Worm (Caenorhabditis elegans) whole organism, midembryonic: Measurements from ENCODE around the gene fbxb-114.
"Not testable (repeated sequence)": the region's sequence is repeated elsewhere in the genome, so short reads cannot be mapped to it uniquely, and the experiment has no call there.

ENCODE experiments used
- T22C8.4 ChIP-seq: fragments of 200-800 bp; sonication (Bioruptor generic); IDR thresholded peaks from 2 replicates; pipeline ENCODE4 v1.3.6; 2022; ENCODE audit warnings: missing genetic modification characterization, missing compliant biosample characterization
- cog-1 ChIP-seq: sonication (generic microtip); optimal IDR thresholded peaks from 2 replicates; lab custom pipeline; 2016; ENCODE audit warnings: missing genetic modification characterization, missing compliant biosample characterization
- flt-1 ChIP-seq: fragments of 200-800 bp; sonication (Bioruptor generic); IDR thresholded peaks from 2 replicates; pipeline ENCODE4 v1.3.6; 2022; ENCODE audit warnings: missing genetic modification characterization, missing compliant biosample characterization
- klf-2 ChIP-seq: fragments of 200-800 bp; sonication (Bioruptor generic); conservative IDR thresholded peaks from 2 replicates; pipeline ENCODE4 v1.3.6; 2022; ENCODE audit warnings: missing genetic modification reagents, missing genetic modification characterization, missing compliant biosample characterization
- med-1 ChIP-seq: sonication (generic microtip); optimal IDR thresholded peaks from 2 replicates; lab custom pipeline; 2017; ENCODE audit warnings: missing genetic modification characterization, mild to moderate bottlenecking, missing compliant biosample characterization, antibody characterized with exemption, missing genetic modification reagents; ENCODE audit not compliant: insufficient read depth
- ref-1 ChIP-seq: fragments of 200-800 bp; sonication (Bioruptor generic); conservative IDR thresholded peaks from 2 replicates; pipeline ENCODE4 v1.3.6; 2022; ENCODE audit warnings: missing genetic modification reagents, missing genetic modification characterization, missing compliant biosample characterization
- tab-1 ChIP-seq: fragments of 200-800 bp; sonication (Bioruptor generic); IDR thresholded peaks from 2 replicates; pipeline ENCODE4 v1.3.6; 2022; ENCODE audit warnings: missing genetic modification characterization, missing compliant biosample characterization
- ztf-23 ChIP-seq: fragments of 200-800 bp; sonication (Bioruptor generic); IDR thresholded peaks from 2 replicates; pipeline ENCODE4 v1.3.6; 2022; ENCODE audit warnings: missing genetic modification reagents, missing genetic modification characterization, missing compliant biosample characterization
- ztf-29 ChIP-seq: fragments of 200-800 bp; sonication (Bioruptor generic); IDR thresholded peaks from 2 replicates; pipeline ENCODE4 v1.3.6; 2022; ENCODE audit warnings: missing genetic modification reagents, missing genetic modification characterization, missing compliant biosample characterization

The fbxb-114 gene

DNA sequence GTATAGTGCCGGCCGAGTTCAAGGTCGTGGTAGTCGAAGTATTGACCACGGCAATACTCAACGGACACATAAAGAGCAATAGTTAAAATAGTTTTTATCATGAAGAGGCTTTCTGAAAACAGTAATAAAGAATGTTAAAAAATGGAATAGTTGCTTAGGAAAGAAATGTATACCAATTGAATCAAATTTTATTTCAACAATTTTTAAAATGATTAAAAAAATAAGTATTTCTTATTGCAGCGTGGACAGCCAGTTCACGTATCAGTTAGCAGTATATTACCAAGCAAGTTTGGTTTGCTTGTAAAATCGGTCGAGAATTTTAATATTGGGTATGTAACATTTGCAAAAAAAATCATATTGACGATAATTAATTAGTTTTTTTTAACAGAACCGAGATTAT lies 8.0 kb upstream of the fbxb-114 start, which contains the start of gene F39F10.5:
Gene F39F10.5 (minus strand): TSS at position 101 of the 400 bp plus-strand sequence.
- TF ChIP-seq ztf-29 (GFP tag; lab: Robert Waterston, UW); T22C8.4 (GFP tag; lab: Robert Waterston, UW); cog-1 (tag; lab: Kevin White, UChicago): not testable (repeated sequence)

DNA sequence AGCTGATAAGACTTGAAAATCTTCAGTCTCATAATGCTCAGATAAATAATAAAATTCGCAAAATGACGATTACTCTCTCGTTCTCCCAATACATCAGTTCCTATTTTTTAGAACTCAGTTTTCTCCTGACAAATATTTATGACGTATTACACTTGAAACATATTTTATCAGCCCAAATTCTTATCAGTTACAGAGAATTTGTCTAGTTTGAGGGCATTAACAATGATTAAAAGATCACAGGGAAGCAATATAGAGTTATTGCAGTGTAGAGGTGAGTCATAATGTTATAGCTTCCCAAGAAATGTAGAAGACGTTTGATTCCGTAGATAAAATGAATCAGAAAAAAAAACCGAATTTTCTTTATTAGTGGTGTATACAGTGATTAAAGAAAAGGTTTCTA lies 2.2 kb upstream of the fbxb-114 start:
- TF ChIP-seq klf-2 (GFP tag; lab: Robert Waterston, UW) (no peak), med-1 (GFP tag; lab: Kevin White, UChicago) (no peak), ztf-29 (GFP tag; lab: Robert Waterston, UW) (no peak), T22C8.4 (GFP tag; lab: Robert Waterston, UW) (no peak), cog-1 (tag; lab: Kevin White, UChicago) (no peak), ztf-23 (GFP tag; lab: Robert Waterston, UW) (no peak), flt-1 (GFP tag; lab: Robert Waterston, UW) (no peak), tab-1 (GFP tag; lab: Robert Waterston, UW) (no peak)

DNA sequence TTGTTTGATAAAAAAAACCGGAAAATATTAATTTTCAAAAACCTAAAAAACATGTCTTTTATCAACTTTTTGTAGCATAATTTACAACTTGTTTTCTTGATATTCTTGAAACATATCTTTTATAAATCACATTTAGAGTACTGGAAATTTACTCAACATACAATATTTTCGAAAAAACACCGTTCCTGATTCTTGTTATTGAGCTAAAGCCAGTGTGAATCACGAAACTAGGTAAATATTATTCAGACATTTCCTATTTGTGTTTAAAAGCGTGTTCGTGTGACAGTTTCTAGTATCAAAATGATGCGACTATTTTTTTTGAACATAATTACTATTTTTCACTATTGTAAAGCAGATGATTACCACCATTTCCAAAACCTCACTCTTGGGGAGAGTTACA lies 2.0 kb downstream of the fbxb-114 start, which contains the start of gene C30E1.4:
Gene C30E1.4 (plus strand): TSS at position 301 of the 400 bp plus-strand sequence.
- TF ChIP-seq flt-1 (GFP tag; lab: Robert Waterston, UW), result no peak
- TF ChIP-seq ztf-23 (GFP tag; lab: Robert Waterston, UW), result no peak
- no peak for TF ChIP-seq med-1 (GFP tag; lab: Kevin White, UChicago)
- TF ChIP-seq tab-1 (GFP tag; lab: Robert Waterston, UW), result no peak
- no peak for TF ChIP-seq cog-1 (tag; lab: Kevin White, UChicago)
- no peak for TF ChIP-seq ztf-29 (GFP tag; lab: Robert Waterston, UW)
- no peak for TF ChIP-seq klf-2 (GFP tag; lab: Robert Waterston, UW)
- TF ChIP-seq ref-1 (GFP tag; lab: Robert Waterston, UW), result no peak
- no peak for TF ChIP-seq T22C8.4 (GFP tag; lab: Robert Waterston, UW)

DNA sequence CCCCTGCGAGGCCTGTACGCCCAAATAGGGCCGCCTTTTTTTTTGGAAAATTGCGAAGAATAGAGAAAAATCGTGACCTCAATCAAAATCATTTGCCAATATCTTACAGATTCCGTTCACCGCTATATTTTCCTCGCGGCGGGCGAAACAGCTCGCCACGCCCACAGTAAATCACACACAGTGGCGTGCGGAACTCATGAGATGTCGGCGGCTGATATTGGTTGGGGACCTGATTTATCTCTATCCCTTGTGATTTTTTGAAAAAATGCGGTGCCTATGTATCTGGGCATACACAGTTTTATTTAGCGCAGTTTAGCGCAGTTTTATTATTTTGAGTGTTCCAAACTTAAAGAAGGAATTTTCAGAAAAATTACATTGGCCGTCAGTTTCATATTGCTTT lies 3.7 kb downstream of the fbxb-114 start:
- no peak for TF ChIP-seq cog-1 (tag; lab: Kevin White, UChicago)
- no peak for TF ChIP-seq ztf-23 (GFP tag; lab: Robert Waterston, UW)
- TF ChIP-seq ref-1 (GFP tag; lab: Robert Waterston, UW), result no peak
- no peak for TF ChIP-seq ztf-29 (GFP tag; lab: Robert Waterston, UW)
- TF ChIP-seq flt-1 (GFP tag; lab: Robert Waterston, UW), result no peak
- no peak for TF ChIP-seq T22C8.4 (GFP tag; lab: Robert Waterston, UW)

DNA sequence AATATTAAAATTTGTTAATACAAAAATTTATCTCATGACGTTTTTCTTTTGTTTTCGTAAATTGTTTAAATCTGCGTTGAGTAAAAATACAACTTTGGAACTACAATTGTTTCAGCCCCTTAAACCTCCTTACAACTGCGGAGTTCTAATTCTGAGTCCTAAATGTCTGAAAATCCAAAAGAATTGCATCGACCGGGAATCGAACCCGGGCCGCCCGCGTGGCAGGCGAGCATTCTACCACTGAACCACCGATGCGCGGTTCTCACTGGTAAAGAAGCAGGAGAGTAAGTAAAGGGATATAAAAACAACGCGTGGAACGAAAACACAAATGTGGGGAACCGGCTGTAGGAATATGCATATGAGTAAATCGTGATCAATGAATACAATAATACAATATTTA lies 6.5 kb downstream of the fbxb-114 start:
- TF ChIP-seq tab-1 (GFP tag; lab: Robert Waterston, UW) (peak; percentile 89), ref-1 (GFP tag; lab: Robert Waterston, UW) (peak; percentile 81), cog-1 (tag; lab: Kevin White, UChicago) (peak; percentile 51), med-1 (GFP tag; lab: Kevin White, UChicago) (peak; percentile 68), flt-1 (GFP tag; lab: Robert Waterston, UW) (peak; percentile 95), ztf-23 (GFP tag; lab: Robert Waterston, UW) (peak; percentile 78), ztf-29 (GFP tag; lab: Robert Waterston, UW) (peak; percentile 66; the same call in 1 of the 2 replicates), klf-2 (GFP tag; lab: Robert Waterston, UW) (peak; percentile 74), T22C8.4 (GFP tag; lab: Robert Waterston, UW) (peak; percentile 76)

DNA sequence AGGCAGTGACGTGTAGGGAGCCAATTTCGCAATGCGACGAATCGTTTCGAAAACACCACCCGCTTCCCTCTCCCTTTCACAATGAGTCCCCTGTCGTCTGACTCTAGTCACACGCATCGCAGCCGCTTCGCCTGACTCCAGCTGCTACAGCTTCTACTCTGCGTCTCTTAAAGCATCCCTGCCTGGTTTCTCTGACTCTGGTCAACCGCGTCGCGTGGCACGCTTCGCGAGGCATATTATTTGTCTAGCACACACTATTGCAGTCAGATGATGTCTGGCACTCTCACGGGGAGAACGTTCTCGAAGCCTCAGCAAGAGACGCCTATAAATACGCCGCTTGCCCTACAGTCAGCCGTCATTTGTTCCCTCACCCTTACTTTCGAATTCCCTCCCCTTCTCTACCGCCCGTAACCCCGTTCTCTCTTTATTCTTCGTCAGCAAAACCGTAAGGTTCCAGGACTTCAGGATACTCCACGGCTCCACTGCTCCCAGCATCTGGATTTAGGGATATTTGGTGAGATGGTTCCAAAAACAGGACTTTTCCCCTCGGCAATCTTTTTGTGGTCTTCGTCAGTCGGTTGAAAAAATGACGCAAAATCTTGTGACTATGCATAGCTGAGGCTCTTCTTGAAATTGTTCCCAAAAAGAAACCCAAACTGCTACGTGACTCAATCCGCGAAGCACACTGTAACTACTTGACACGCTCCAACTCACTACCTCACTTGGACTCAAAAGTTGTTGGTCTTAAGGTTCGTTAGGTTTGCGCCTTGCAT lies 8.1 kb downstream of the fbxb-114 start:
- TF ChIP-seq tab-1 (GFP tag; lab: Robert Waterston, UW), result peak; percentile 76
- TF ChIP-seq ztf-23 (GFP tag; lab: Robert Waterston, UW), result peak; percentile 66
- 0 out of 2 replicates have a peak, but pooled peaks have one; percentile 31 for TF ChIP-seq T22C8.4 (GFP tag; lab: Robert Waterston, UW)
- TF ChIP-seq cog-1 (tag; lab: Kevin White, UChicago), result peak; percentile 98
- TF ChIP-seq klf-2 (GFP tag; lab: Robert Waterston, UW), result no peak
- peak; percentile 53 for TF ChIP-seq flt-1 (GFP tag; lab: Robert Waterston, UW)
- TF ChIP-seq ref-1 (GFP tag; lab: Robert Waterston, UW), result 0 out of 2 replicates have a peak, but pooled peaks have one; percentile 3
- no peak for TF ChIP-seq med-1 (GFP tag; lab: Kevin White, UChicago)
- TF ChIP-seq ztf-29 (GFP tag; lab: Robert Waterston, UW), result peak; percentile 67

DNA sequence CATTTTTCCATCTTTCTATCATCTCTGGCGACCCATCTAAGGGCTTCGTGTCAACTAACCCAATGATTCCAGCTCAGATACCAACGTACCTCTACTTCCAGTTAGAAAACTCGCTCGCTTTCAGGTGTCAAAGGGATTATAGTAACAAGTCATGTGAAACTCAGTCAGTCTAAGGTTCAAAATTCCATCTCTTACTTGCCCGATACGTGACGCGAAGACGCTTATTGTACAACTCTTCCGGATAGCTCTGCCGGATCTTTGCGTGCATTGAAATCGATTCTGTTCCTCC lies 8.6 kb downstream of the fbxb-114 start:
- TF ChIP-seq flt-1 (GFP tag; lab: Robert Waterston, UW), result no peak
- TF ChIP-seq tab-1 (GFP tag; lab: Robert Waterston, UW), result no peak
- TF ChIP-seq med-1 (GFP tag; lab: Kevin White, UChicago), result no peak
- no peak for TF ChIP-seq cog-1 (tag; lab: Kevin White, UChicago)
- TF ChIP-seq T22C8.4 (GFP tag; lab: Robert Waterston, UW), result 0 out of 2 replicates have a peak, but pooled peaks have one; percentile 1
- no peak; the same call in 1 of the 2 replicates for TF ChIP-seq klf-2 (GFP tag; lab: Robert Waterston, UW)

DNA sequence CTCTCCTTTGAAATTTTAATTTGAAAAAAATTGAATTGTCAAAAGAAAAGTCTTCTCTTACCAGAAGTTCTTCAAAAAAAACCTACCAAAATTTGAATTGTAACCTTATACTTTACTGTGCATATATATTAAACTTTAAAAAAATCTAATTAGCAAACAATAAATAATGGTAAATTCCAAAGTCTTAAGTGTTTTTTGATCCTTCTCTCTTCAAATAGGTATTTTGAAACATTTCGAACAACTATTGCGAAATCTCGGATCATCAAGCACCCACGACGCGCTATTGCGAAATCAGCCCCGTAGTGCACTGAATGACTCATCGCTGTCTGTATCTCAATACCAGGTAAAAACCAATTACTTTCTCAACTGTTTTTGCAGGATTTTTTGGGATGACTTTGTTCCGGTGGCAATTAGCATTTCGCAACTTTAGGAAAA lies 9.0 kb downstream of the fbxb-114 start:
- TF ChIP-seq flt-1 (GFP tag; lab: Robert Waterston, UW), result peak; percentile 54; the same call in 1 of the 2 replicates
- no peak for TF ChIP-seq ztf-23 (GFP tag; lab: Robert Waterston, UW)
- 0 out of 2 replicates have a peak, but pooled peaks have one; percentile 10 for TF ChIP-seq T22C8.4 (GFP tag; lab: Robert Waterston, UW)
